Fruit fly (Drosophila melanogaster) whole organism, embryonic: Measurements from ENCODE around the gene ato.

ENCODE experiments used
- CG10543 ChIP-seq: fragments of 200-800 bp; sonication (Bioruptor generic); optimal IDR thresholded peaks from 3 replicates; lab custom pipeline; 2017; ENCODE audit warnings: missing biosample characterization, mild to moderate bottlenecking, missing genetic modification characterization, moderate library complexity
- CG11247 ChIP-seq: fragments of 200-800 bp; sonication (Bioruptor generic); IDR thresholded peaks from 2 replicates; pipeline ENCODE4 v1.3.6; 2022; ENCODE audit warnings: missing biosample characterization, missing genetic modification characterization
- CG1792 ChIP-seq: fragments of 200-800 bp; sonication (Bioruptor generic); optimal IDR thresholded peaks from 2 replicates; lab custom pipeline; 2016; ENCODE audit warnings: missing biosample characterization, missing genetic modification characterization
- CG9437 ChIP-seq: fragments of 200-800 bp; sonication (Bioruptor generic); optimal IDR thresholded peaks from 2 replicates; lab custom pipeline; 2018; ENCODE audit warnings: missing biosample characterization, mild to moderate bottlenecking, missing genetic modification characterization
- grn ChIP-seq: fragments of 200-800 bp; sonication (Bioruptor generic); optimal IDR thresholded peaks from 3 replicates; lab custom pipeline; 2017; ENCODE audit warnings: missing biosample characterization, missing genetic modification characterization
- hb ChIP-seq: fragments of 200-800 bp; sonication (Bioruptor generic); IDR thresholded peaks from 3 replicates; pipeline ENCODE4 v1.3.6; 2022; ENCODE audit warnings: missing biosample characterization, missing genetic modification characterization; ENCODE audit not compliant: partially characterized antibody
- pfk ChIP-seq: fragments of 200-800 bp; sonication (Bioruptor generic); optimal IDR thresholded peaks from 2 replicates; lab custom pipeline; 2018; ENCODE audit warnings: missing biosample characterization, mild to moderate bottlenecking, missing genetic modification characterization, moderate library complexity

dm6 chr3R:8327967-8328789 is 50.3 kb downstream of the ato start:
- TF ChIP-seq CG1792 (GFP tag; lab: Kevin White, UChicago), result no peak
- no peak for TF ChIP-seq hb
- TF ChIP-seq CG9437 (GFP tag; lab: Kevin White, UChicago), result no peak
- no peak for TF ChIP-seq grn
- TF ChIP-seq pfk, result no peak
- no peak for TF ChIP-seq CG10543 (GFP tag; lab: Kevin White, UChicago)
- TF ChIP-seq CG11247 (GFP tag; lab: Robert Waterston, UW), result no peak
